Worm (Caenorhabditis elegans): ENCODE data around the gene Y25C1A.14.

- TF ChIP-seq klf-2 (GFP tag; conservative IDR thresholded peaks at IDR 0.05) (no peak), ztf-23 (GFP tag; IDR thresholded peaks at IDR 0.05) (no peak), flt-1 (GFP tag; IDR thresholded peaks at IDR 0.05) (no peak), tab-1 (GFP tag; IDR thresholded peaks at IDR 0.05) (no peak), ref-1 (GFP tag; conservative IDR thresholded peaks at IDR 0.05) (no peak), ztf-29 (GFP tag; IDR thresholded peaks at IDR 0.05) (no peak), T22C8.4 (GFP tag; IDR thresholded peaks at IDR 0.05) (no peak), cog-1 (tag; optimal IDR thresholded peaks at IDR 0.05) (no peak)
Measured at ce11 chrII:3126341-3126740, 29.6 kb upstream of the Y25C1A.14 start, which contains the start of gene ins-19.
